Worm (Caenorhabditis elegans) whole organism, late embryonic: ENCODE data around the gene B0222.5.

Experiments
- C08G9.2 ChIP-seq: sonication (generic microtip); optimal IDR thresholded peaks from 2 replicates; lab custom pipeline; 2016; ENCODE audit warnings: mild to moderate bottlenecking, missing genetic modification characterization, moderate library complexity, missing compliant biosample characterization
- C38D4.7 ChIP-seq: fragments of 200-800 bp; sonication (Bioruptor generic); optimal IDR thresholded peaks from 2 replicates; lab custom pipeline; 2018; ENCODE audit warnings: mild to moderate bottlenecking, missing genetic modification characterization, moderate library complexity, missing compliant biosample characterization
- K09A11.1 ChIP-seq: sonication (generic microtip); optimal IDR thresholded peaks from 2 replicates; lab custom pipeline; 2017; ENCODE audit warnings: antibody characterized with exemption, mild to moderate bottlenecking, missing genetic modification characterization, missing compliant biosample characterization; ENCODE audit not compliant: insufficient read depth
- T23F11.4 ChIP-seq: fragments of 200-800 bp; sonication (Bioruptor generic); optimal IDR thresholded peaks from 2 replicates; lab custom pipeline; 2018; ENCODE audit warnings: mild to moderate bottlenecking, missing genetic modification characterization, missing compliant biosample characterization
- Y22D7AL.16 ChIP-seq: sonication (generic microtip); optimal IDR thresholded peaks from 2 replicates; lab custom pipeline; 2016; ENCODE audit warnings: missing genetic modification characterization, missing compliant biosample characterization
- ama-1 ChIP-seq: fragments of 150-350 bp; optimal IDR thresholded peaks from 2 replicates; lab custom pipeline; 2014
- ceh-22 ChIP-seq: sonication (generic microtip); optimal IDR thresholded peaks from 2 replicates; lab custom pipeline; 2017; ENCODE audit warnings: missing biosample characterization, missing genetic modification characterization
- ceh-31 ChIP-seq: sonication (generic microtip); optimal IDR thresholded peaks from 2 replicates; lab custom pipeline; 2016; ENCODE audit warnings: missing genetic modification characterization, missing compliant biosample characterization
- ceh-34 ChIP-seq: sonication (generic microtip); optimal IDR thresholded peaks from 2 replicates; lab custom pipeline; 2016; ENCODE audit warnings: mild to moderate bottlenecking, missing genetic modification characterization, missing compliant biosample characterization
- ceh-45 ChIP-seq: fragments of 200-800 bp; sonication (Bioruptor generic); IDR thresholded peaks from 2 replicates; pipeline ENCODE4 v1.3.6; 2022; ENCODE audit warnings: missing genetic modification reagents, missing genetic modification characterization, missing compliant biosample characterization
- ceh-48 ChIP-seq: sonication (generic microtip); optimal IDR thresholded peaks from 2 replicates; lab custom pipeline; 2016; ENCODE audit warnings: missing genetic modification characterization, inconsistent platforms, missing compliant biosample characterization
- ceh-9 ChIP-seq: sonication (generic microtip); optimal IDR thresholded peaks from 2 replicates; lab custom pipeline; 2016; ENCODE audit warnings: mild to moderate bottlenecking, missing genetic modification characterization, inconsistent platforms, missing compliant biosample characterization
- dve-1 ChIP-seq: sonication (generic microtip); optimal IDR thresholded peaks from 2 replicates; lab custom pipeline; 2017; ENCODE audit warnings: antibody characterized with exemption, mild to moderate bottlenecking, missing genetic modification characterization, missing compliant biosample characterization
- ets-4 ChIP-seq: sonication (generic microtip); optimal IDR thresholded peaks from 2 replicates; lab custom pipeline; 2016; ENCODE audit warnings: missing genetic modification characterization, missing compliant biosample characterization
- eyg-1 ChIP-seq: sonication (generic microtip); optimal IDR thresholded peaks from 2 replicates; lab custom pipeline; 2016; ENCODE audit warnings: missing genotype, missing genetic modification characterization, missing compliant biosample characterization
- fkh-6 ChIP-seq: sonication (generic microtip); optimal IDR thresholded peaks from 2 replicates; lab custom pipeline; 2016; ENCODE audit warnings: missing genetic modification characterization, missing compliant biosample characterization
- gmeb-2 ChIP-seq: sonication (generic microtip); optimal IDR thresholded peaks from 2 replicates; lab custom pipeline; 2016; ENCODE audit warnings: missing genetic modification characterization, inconsistent platforms, missing compliant biosample characterization
- hlh-30 ChIP-seq: sonication (generic microtip); optimal IDR thresholded peaks from 2 replicates; lab custom pipeline; 2017; ENCODE audit warnings: antibody characterized with exemption, missing genetic modification characterization, missing compliant biosample characterization; ENCODE audit not compliant: insufficient read depth
- hlh-6 ChIP-seq: sonication (generic microtip); optimal IDR thresholded peaks from 2 replicates; lab custom pipeline; 2016; ENCODE audit warnings: missing genotype, missing genetic modification characterization, missing compliant biosample characterization
- madf-2 ChIP-seq: sonication (generic microtip); optimal IDR thresholded peaks from 2 replicates; lab custom pipeline; 2017; ENCODE audit warnings: missing genetic modification characterization, missing compliant biosample characterization
- mec-3 ChIP-seq: sonication (generic microtip); optimal IDR thresholded peaks from 2 replicates; lab custom pipeline; 2016; ENCODE audit warnings: borderline replicate concordance, missing genetic modification characterization, missing compliant biosample characterization
- nhr-11 ChIP-seq: fragments of 150-350 bp; optimal IDR thresholded peaks from 2 replicates; lab custom pipeline; 2014; ENCODE audit warnings: missing biosample characterization, missing genetic modification characterization
- nhr-232 ChIP-seq: sonication (generic microtip); optimal IDR thresholded peaks from 2 replicates; lab custom pipeline; 2016; ENCODE audit warnings: missing genetic modification characterization, missing compliant biosample characterization
- pag-3 ChIP-seq: sonication (generic microtip); optimal IDR thresholded peaks from 2 replicates; lab custom pipeline; 2016; ENCODE audit warnings: missing compliant biosample characterization, missing genetic modification characterization, borderline replicate concordance
- pha-4 ChIP-seq: fragments of 150-350 bp; optimal IDR thresholded peaks from 2 replicates; lab custom pipeline; 2018; ENCODE audit warnings: missing biosample characterization, missing genetic modification reagents, missing genetic modification characterization
- ref-2 ChIP-seq: sonication (generic microtip); optimal IDR thresholded peaks from 2 replicates; lab custom pipeline; 2016; ENCODE audit warnings: missing genetic modification characterization, missing compliant biosample characterization
- sdc-2 ChIP-seq: sonication (generic microtip); optimal IDR thresholded peaks from 2 replicates; lab custom pipeline; 2016; ENCODE audit warnings: missing genotype, missing genetic modification characterization, missing compliant biosample characterization
- sox-4 ChIP-seq: sonication (generic microtip); optimal IDR thresholded peaks from 2 replicates; lab custom pipeline; 2017; ENCODE audit warnings: mild to moderate bottlenecking, missing genetic modification characterization, inconsistent platforms, missing compliant biosample characterization
- tbx-2 ChIP-seq: sonication (generic microtip); optimal IDR thresholded peaks from 2 replicates; lab custom pipeline; 2016; ENCODE audit warnings: missing genetic modification characterization, missing compliant biosample characterization
- ttx-3 ChIP-seq: sonication (generic microtip); optimal IDR thresholded peaks from 2 replicates; lab custom pipeline; 2016; ENCODE audit warnings: missing genetic modification reagents, missing genetic modification characterization, missing compliant biosample characterization
- unc-3 ChIP-seq, 2 experiments: fragments of 200-800 bp in 1 of 2; sonication (Bioruptor generic) in 1 of 2; sonication (generic microtip) in 1 of 2; conservative IDR thresholded peaks in 1 of 2; optimal IDR thresholded peaks in 1 of 2; 2 replicates each; pipeline versions ENCODE4 v1.3.6 to Lab custom; 2016 to 2022; ENCODE audit warnings: missing compliant biosample characterization in 2 of 2, missing genetic modification characterization in 2 of 2, missing genetic modification reagents in 1 of 2
- unc-42 ChIP-seq: sonication (generic microtip); optimal IDR thresholded peaks from 2 replicates; lab custom pipeline; 2016; ENCODE audit warnings: missing genotype, missing genetic modification characterization, missing compliant biosample characterization
- unc-55 ChIP-seq: sonication (generic microtip); optimal IDR thresholded peaks from 2 replicates; lab custom pipeline; 2017; ENCODE audit warnings: missing biosample characterization, missing genetic modification reagents, missing genetic modification characterization
- ztf-16 ChIP-seq: sonication (generic microtip); optimal IDR thresholded peaks from 2 replicates; lab custom pipeline; 2017; ENCODE audit warnings: missing genetic modification characterization, missing compliant biosample characterization

B0222.5 gene

ce11 chrV:9162118-9162729, 7.6 kb upstream of the B0222.5 start:
- TF ChIP-seq K09A11.1 (tag; lab: Kevin White, UChicago), result no peak
- no peak for TF ChIP-seq sdc-2 (tag; lab: Kevin White, UChicago)
- no peak for TF ChIP-seq pha-4
- TF ChIP-seq, all 69 proteins: peak for 0

- TF ChIP-seq madf-2 (tag; lab: Kevin White, UChicago) (no peak), fkh-6 (tag; lab: Kevin White, UChicago) (no peak)
These were observed 5.7 kb upstream of the B0222.5 start, which contains the start of gene col-144 for ce11 chrV:9160224-9160886. Gene col-144 (minus strand): TSS chrV:9160642.

- TF ChIP-seq hlh-6 (tag; lab: Kevin White, UChicago) (no peak), unc-42 (tag; lab: Kevin White, UChicago) (peak; percentile 93), pag-3 (no peak), Y22D7AL.16 (tag; lab: Kevin White, UChicago) (no peak), dve-1 (tag; lab: Kevin White, UChicago) (no peak), mec-3 (no peak)
These were observed 2.9 kb upstream of the B0222.5 start for ce11 chrV:9157597-9157996.

- no peak for TF ChIP-seq unc-3 (GFP tag; conservative IDR thresholded peaks at IDR 0.05; lab: Robert Waterston, UW)
- TF ChIP-seq unc-3 (tag; optimal IDR thresholded peaks at IDR 0.05; lab: Kevin White, UChicago), result no peak
- no peak for TF ChIP-seq ets-4 (tag; lab: Kevin White, UChicago)
- no peak for TF ChIP-seq gmeb-2 (tag; lab: Kevin White, UChicago)
- TF ChIP-seq ceh-48 (tag; lab: Kevin White, UChicago), result no peak
- TF ChIP-seq T23F11.4 (GFP tag; lab: Kevin White, UChicago), result no peak
- no peak for TF ChIP-seq tbx-2 (tag; lab: Kevin White, UChicago)
- TF ChIP-seq pha-4, result no peak
- TF ChIP-seq ztf-16 (tag; lab: Kevin White, UChicago), result no peak
- TF ChIP-seq mec-3, result no peak
- TF ChIP-seq eyg-1, result no peak
These were observed 2.0 kb upstream of the B0222.5 start, which contains the start of gene B0222.15 for ce11 chrV:9156679-9157078. Gene B0222.15 (minus strand): TSS chrV:9156779.

ce11 chrV:9155616-9156015, 944 bp upstream of the B0222.5 start:
- TF ChIP-seq ceh-34, result no peak
- no peak for TF ChIP-seq ama-1 (lab: Kevin White, UChicago)
- no peak for TF ChIP-seq sox-4 (tag; lab: Kevin White, UChicago)
- TF ChIP-seq unc-55 (GFP tag; lab: Kevin White, UChicago), result no peak
- no peak for TF ChIP-seq nhr-232 (tag; lab: Kevin White, UChicago)
- no peak for TF ChIP-seq ttx-3 (tag; lab: Kevin White, UChicago)
- TF ChIP-seq ceh-22 (tag; lab: Kevin White, UChicago), result no peak
- no peak for TF ChIP-seq nhr-11 (tag; lab: Kevin White, UChicago)
- no peak for TF ChIP-seq eyg-1
- no peak for TF ChIP-seq C38D4.7 (GFP tag; lab: Kevin White, UChicago)
- no peak for TF ChIP-seq ets-4 (tag; lab: Kevin White, UChicago)
- no peak for TF ChIP-seq ref-2 (tag; lab: Kevin White, UChicago)
- TF ChIP-seq ceh-31 (tag; lab: Kevin White, UChicago), result no peak
- no peak for TF ChIP-seq hlh-30 (tag; lab: Kevin White, UChicago)
- TF ChIP-seq ceh-45 (GFP tag; lab: Robert Waterston, UW), result no peak
- TF ChIP-seq K09A11.1 (tag; lab: Kevin White, UChicago), result no peak
- no peak for TF ChIP-seq C08G9.2 (tag; lab: Kevin White, UChicago)
- no peak for TF ChIP-seq ceh-9
